Fruit fly (Drosophila melanogaster) whole organism: ENCODE results near the gene CG14893.
A peak's percentile ranks its signal among the peaks of the same experiment; 100 is the strongest.

ENCODE experiments used
- CG8478 ChIP-seq: fragments of >200 bp; optimal IDR thresholded peaks from 2 replicates; lab custom pipeline; 2018; ENCODE audit warnings: inconsistent platforms
- Dll ChIP-seq: fragments of >200 bp; optimal IDR thresholded peaks from 2 replicates; lab custom pipeline; 2017
- EcR ChIP-seq, 2 experiments: fragments of >200 bp; optimal IDR thresholded peaks; 2 replicates each; lab custom pipeline; 2017; ENCODE audit warnings: missing biosample characterization in 2 of 2, missing genetic modification characterization in 2 of 2, missing genetic modification reagents in 2 of 2
- pan ChIP-seq: fragments of >200 bp; optimal IDR thresholded peaks from 2 replicates; lab custom pipeline; 2017
- psq ChIP-seq: fragments of >200 bp; optimal IDR thresholded peaks from 2 replicates; lab custom pipeline; 2017
- usp ChIP-seq: fragments of >200 bp; optimal IDR thresholded peaks from 2 replicates; lab custom pipeline; 2017; ENCODE audit warnings: missing biosample characterization, missing genetic modification characterization, mixed read lengths

The CG14893 gene

dm6 chr3R:16620478-16620877, at the start of gene CG14893:
Gene CG14893, plus strand, starts transcription at chr3R:16620778.
- TF ChIP-seq pan, result no peak
- no peak for TF ChIP-seq psq (lab: Kevin White, UChicago)
- no peak for TF ChIP-seq CG8478 (lab: Kevin White, UChicago)
- no peak for TF ChIP-seq EcR (GFP tag; optimal IDR thresholded peaks at IDR 0.05; lab: Kevin White, UChicago)
- TF ChIP-seq Dll (lab: Kevin White, UChicago), result no peak
- TF ChIP-seq usp, result no peak

dm6 chr3R:16571215-16571614, 49.4 kb upstream of the CG14893 start, which contains the start of gene CG14891:
Gene CG14891, plus strand, starts transcription at chr3R:16571515.
- TF ChIP-seq usp, result no peak
- TF ChIP-seq EcR (GFP tag; optimal IDR thresholded peaks at IDR 0.05; lab: Kevin White, UChicago), result no peak
- no peak for TF ChIP-seq CG8478 (lab: Kevin White, UChicago)

dm6 chr3R:16573483-16574145, 47.0 kb upstream of the CG14893 start, which contains the start of gene CG14903:
Gene CG14903, minus strand, starts transcription at chr3R:16573752.
- TF ChIP-seq Dll (lab: Kevin White, UChicago) (no peak), EcR (GFP tag; optimal IDR thresholded peaks at IDR 0.05; lab: Kevin White, UChicago) (no peak), psq (lab: Kevin White, UChicago) (no peak), CG8478 (lab: Kevin White, UChicago) (no peak), pan (no peak), usp (no peak)

dm6 chr3R:16583605-16584004, 37.0 kb upstream of the CG14893 start, which contains the start of gene Scp2:
Gene Scp2, minus strand, starts transcription at chr3R:16583663.
- no peak for TF ChIP-seq psq (lab: Kevin White, UChicago)
- no peak for TF ChIP-seq Dll (lab: Kevin White, UChicago)
- no peak for TF ChIP-seq pan
- TF ChIP-seq CG8478 (lab: Kevin White, UChicago), result no peak
- no peak for TF ChIP-seq EcR (GFP tag; optimal IDR thresholded peaks at IDR 0.05; lab: Kevin White, UChicago)
- TF ChIP-seq usp, result no peak

- TF ChIP-seq psq (lab: Kevin White, UChicago), result no peak
- no peak for TF ChIP-seq usp
- no peak for TF ChIP-seq pan
- no peak for TF ChIP-seq Dll (lab: Kevin White, UChicago)
- TF ChIP-seq CG8478 (lab: Kevin White, UChicago), result no peak
- TF ChIP-seq EcR (GFP tag; optimal IDR thresholded peaks at IDR 0.05; lab: Kevin White, UChicago), result no peak
These were observed 29.2 kb upstream of the CG14893 start for dm6 chr3R:16591407-16591806.

- TF ChIP-seq EcR (GFP tag; optimal IDR thresholded peaks at IDR 0.05; lab: Kevin White, UChicago) (no peak), psq (lab: Kevin White, UChicago) (no peak), usp (no peak)
These were observed 26.3 kb upstream of the CG14893 start, which contains the start of gene CG14892 for dm6 chr3R:16594056-16594858. Gene CG14892, plus strand, starts transcription at chr3R:16594414.

- no peak for TF ChIP-seq usp
- TF ChIP-seq psq (lab: Kevin White, UChicago), result no peak
These were observed 25.6 kb upstream of the CG14893 start for dm6 chr3R:16594961-16595360.

dm6 chr3R:16599647-16600046, 20.9 kb upstream of the CG14893 start:
- TF ChIP-seq usp (no peak), EcR (GFP tag; optimal IDR thresholded peaks at IDR 0.05; lab: Kevin White, UChicago) (peak in 1 of 2 experiments; percentile 38), CG8478 (lab: Kevin White, UChicago) (no peak), Dll (lab: Kevin White, UChicago) (no peak), pan (no peak)

dm6 chr3R:16600735-16601134, 19.8 kb upstream of the CG14893 start:
- TF ChIP-seq EcR (GFP tag; optimal IDR thresholded peaks at IDR 0.05; lab: Kevin White, UChicago) (no peak), pan (no peak), usp (no peak), psq (lab: Kevin White, UChicago) (no peak), CG8478 (lab: Kevin White, UChicago) (no peak), Dll (lab: Kevin White, UChicago) (no peak)

- TF ChIP-seq Dll (lab: Kevin White, UChicago) (no peak), CG8478 (lab: Kevin White, UChicago) (no peak), pan (no peak), psq (lab: Kevin White, UChicago) (no peak), EcR (GFP tag; optimal IDR thresholded peaks at IDR 0.05; lab: Kevin White, UChicago) (no peak)
These were observed 15.9 kb upstream of the CG14893 start, which contains the start of gene CG10345 for dm6 chr3R:16604715-16605114. Gene CG10345, minus strand, starts transcription at chr3R:16604861.

- no peak for TF ChIP-seq Dll (lab: Kevin White, UChicago)
- no peak for TF ChIP-seq pan
- no peak for TF ChIP-seq EcR (GFP tag; optimal IDR thresholded peaks at IDR 0.05; lab: Kevin White, UChicago)
- TF ChIP-seq CG8478 (lab: Kevin White, UChicago), result no peak
- no peak for TF ChIP-seq psq (lab: Kevin White, UChicago)
- no peak for TF ChIP-seq usp
These were observed 14.6 kb upstream of the CG14893 start for dm6 chr3R:16605929-16606328.

dm6 chr3R:16608920-16609319, 11.7 kb upstream of the CG14893 start, which contains the start of gene NPF:
Gene NPF, plus strand, starts transcription at chr3R:16609220.
- TF ChIP-seq pan (no peak), psq (lab: Kevin White, UChicago) (no peak), usp (no peak), EcR (GFP tag; optimal IDR thresholded peaks at IDR 0.05; lab: Kevin White, UChicago) (no peak), CG8478 (lab: Kevin White, UChicago) (no peak), Dll (lab: Kevin White, UChicago) (no peak)
